Fruit fly (Drosophila melanogaster): Measurements from ENCODE around the gene Ppt1.

DNA sequence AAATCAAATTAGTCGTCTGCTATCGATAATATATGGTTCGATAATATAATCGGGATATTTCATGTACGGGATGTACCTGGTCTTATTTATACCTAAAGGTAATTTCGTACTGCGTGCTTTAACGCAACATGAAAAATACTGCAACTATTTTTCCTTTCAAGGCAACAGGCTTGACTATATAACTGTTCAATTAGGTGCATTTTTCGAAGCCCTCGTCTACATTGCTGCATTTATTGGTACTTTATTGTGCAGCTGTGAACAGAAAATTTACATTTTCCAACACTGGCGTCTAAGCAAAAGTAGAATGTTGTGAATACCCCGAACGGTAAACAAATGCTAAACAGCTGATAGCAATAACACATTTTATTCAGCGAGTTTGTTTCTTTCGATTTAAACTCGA lies at the start of gene Ppt1, which contains the start of gene Ogg1:
- no peak for TF ChIP-seq h (optimal IDR thresholded peaks at IDR 0.05)
- no peak for TF ChIP-seq ttk (optimal IDR thresholded peaks at IDR 0.05)

Data from Kc167 (cell line).